Worm (Caenorhabditis elegans) whole organism, mixed stage, embryonic: ENCODE results near the gene Y49E10.29.
A peak's percentile ranks its signal among the peaks of the same experiment; 100 is the strongest.

ENCODE experiments used
- M03D4.4 ChIP-seq: sonication (generic microtip); optimal IDR thresholded peaks from 2 replicates; lab custom pipeline; 2017; ENCODE audit warnings: mild to moderate bottlenecking, missing genetic modification characterization, missing compliant biosample characterization
- bed-3 ChIP-seq: fragments of 200-800 bp; sonication (Bioruptor generic); optimal IDR thresholded peaks from 3 replicates; lab custom pipeline; 2018; ENCODE audit warnings: mild to moderate bottlenecking, missing genetic modification characterization, moderate library complexity, missing compliant biosample characterization
- blmp-1 ChIP-seq: fragments of 150-350 bp; optimal IDR thresholded peaks from 2 replicates; lab custom pipeline; 2014; ENCODE audit warnings: missing biosample characterization, missing genetic modification characterization
- ceh-39 ChIP-seq: fragments of 150-350 bp; optimal IDR thresholded peaks from 2 replicates; lab custom pipeline; 2014; ENCODE audit warnings: missing biosample characterization, missing genetic modification characterization
- ceh-43 ChIP-seq: fragments of 200-800 bp; sonication (Bioruptor generic); optimal IDR thresholded peaks from 2 replicates; lab custom pipeline; 2018; ENCODE audit warnings: mild to moderate bottlenecking, missing genetic modification characterization, moderate library complexity, missing compliant biosample characterization
- ceh-83 ChIP-seq: fragments of 200-800 bp; sonication (Bioruptor generic); optimal IDR thresholded peaks from 2 replicates; lab custom pipeline; 2018; ENCODE audit warnings: mild to moderate bottlenecking, missing genetic modification characterization, missing compliant biosample characterization
- ces-1 ChIP-seq: fragments of 150-350 bp; optimal IDR thresholded peaks from 2 replicates; lab custom pipeline; 2014; ENCODE audit warnings: missing biosample characterization, missing genetic modification reagents, missing genetic modification characterization
- cnd-1 ChIP-seq: fragments of 200-800 bp; sonication (Bioruptor generic); optimal IDR thresholded peaks from 2 replicates; lab custom pipeline; 2018; ENCODE audit warnings: mild to moderate bottlenecking, missing genetic modification characterization, missing compliant biosample characterization
- drap-1 ChIP-seq: fragments of 200-800 bp; sonication (Bioruptor generic); optimal IDR thresholded peaks from 3 replicates; lab custom pipeline; 2018; ENCODE audit warnings: mild to moderate bottlenecking, missing genetic modification characterization, missing compliant biosample characterization
- elt-1 ChIP-seq: sonication (generic microtip); optimal IDR thresholded peaks from 2 replicates; lab custom pipeline; 2017; ENCODE audit warnings: missing genetic modification characterization, mild to moderate bottlenecking, missing compliant biosample characterization, antibody characterized with exemption, moderate library complexity, borderline replicate concordance; ENCODE audit not compliant: insufficient read depth
- elt-3 ChIP-seq: fragments of 150-350 bp; optimal IDR thresholded peaks from 2 replicates; lab custom pipeline; 2014; ENCODE audit warnings: missing biosample characterization, missing genetic modification characterization
- flh-1 ChIP-seq: fragments of 200-800 bp; sonication (Bioruptor generic); optimal IDR thresholded peaks from 2 replicates; lab custom pipeline; 2018; ENCODE audit warnings: mild to moderate bottlenecking, missing genetic modification characterization, moderate library complexity, missing compliant biosample characterization
- ham-2 ChIP-seq: fragments of 200-800 bp; sonication (Bioruptor generic); optimal IDR thresholded peaks from 2 replicates; lab custom pipeline; 2018; ENCODE audit warnings: mild to moderate bottlenecking, missing genetic modification characterization, missing compliant biosample characterization
- hlh-1 ChIP-seq: fragments of 150-350 bp; optimal IDR thresholded peaks from 2 replicates; lab custom pipeline; 2014; ENCODE audit warnings: missing biosample characterization, missing genetic modification reagents, missing genetic modification characterization
- lin-13 ChIP-seq: fragments of 150-350 bp; optimal IDR thresholded peaks from 2 replicates; lab custom pipeline; 2014; ENCODE audit warnings: missing biosample characterization, missing genetic modification characterization
- lin-32 ChIP-seq: fragments of 200-800 bp; sonication (Bioruptor generic); optimal IDR thresholded peaks from 2 replicates; lab custom pipeline; 2018; ENCODE audit warnings: mild to moderate bottlenecking, missing genetic modification characterization, missing compliant biosample characterization
- lsy-2 ChIP-seq: fragments of 150-350 bp; optimal IDR thresholded peaks from 2 replicates; lab custom pipeline; 2014; ENCODE audit warnings: missing biosample characterization, missing genetic modification characterization
- mab-5 ChIP-seq: fragments of 150-350 bp; optimal IDR thresholded peaks from 2 replicates; lab custom pipeline; 2014; ENCODE audit warnings: missing biosample characterization, missing genetic modification characterization
- mls-2 ChIP-seq: sonication (generic microtip); optimal IDR thresholded peaks from 2 replicates; lab custom pipeline; 2016; ENCODE audit warnings: mild to moderate bottlenecking, missing genetic modification characterization, moderate library complexity, missing compliant biosample characterization
- nhr-12 ChIP-seq: fragments of 150-350 bp; optimal IDR thresholded peaks from 2 replicates; lab custom pipeline; 2014; ENCODE audit warnings: missing biosample characterization, missing genetic modification characterization
- nhr-28 ChIP-seq: fragments of 150-350 bp; optimal IDR thresholded peaks from 2 replicates; lab custom pipeline; 2014; ENCODE audit warnings: missing biosample characterization, missing genetic modification characterization
- nhr-76 ChIP-seq: sonication (generic microtip); optimal IDR thresholded peaks from 2 replicates; lab custom pipeline; 2017; ENCODE audit warnings: missing biosample characterization, missing genetic modification characterization
- sem-2 ChIP-seq: fragments of 200-800 bp; sonication (Bioruptor generic); optimal IDR thresholded peaks from 2 replicates; lab custom pipeline; 2018; ENCODE audit warnings: mild to moderate bottlenecking, missing genetic modification characterization, missing compliant biosample characterization
- snpc-4 ChIP-seq: fragments of 150-350 bp; optimal IDR thresholded peaks from 2 replicates; lab custom pipeline; 2014; ENCODE audit warnings: missing biosample characterization, missing genetic modification characterization
- unc-120 ChIP-seq: sonication (generic microtip); optimal IDR thresholded peaks from 2 replicates; lab custom pipeline; 2017; ENCODE audit warnings: missing genetic modification characterization, missing compliant biosample characterization; ENCODE audit not compliant: poor library complexity, severe bottlenecking
- unc-39 ChIP-seq: fragments of 150-350 bp; optimal IDR thresholded peaks from 2 replicates; lab custom pipeline; 2014; ENCODE audit warnings: missing biosample characterization, missing genetic modification characterization
- unc-62 ChIP-seq: fragments of 150-350 bp; optimal IDR thresholded peaks from 2 replicates; lab custom pipeline; 2014; ENCODE audit warnings: missing biosample characterization, missing genetic modification reagents, missing genetic modification characterization
- zip-8 ChIP-seq: fragments of 150-350 bp; optimal IDR thresholded peaks from 2 replicates; lab custom pipeline; 2014; ENCODE audit warnings: missing biosample characterization, missing genetic modification characterization
- ztf-11 ChIP-seq: fragments of 150-350 bp; optimal IDR thresholded peaks from 2 replicates; lab custom pipeline; 2014; ENCODE audit warnings: missing biosample characterization, missing genetic modification characterization

The Y49E10.29 gene

DNA sequence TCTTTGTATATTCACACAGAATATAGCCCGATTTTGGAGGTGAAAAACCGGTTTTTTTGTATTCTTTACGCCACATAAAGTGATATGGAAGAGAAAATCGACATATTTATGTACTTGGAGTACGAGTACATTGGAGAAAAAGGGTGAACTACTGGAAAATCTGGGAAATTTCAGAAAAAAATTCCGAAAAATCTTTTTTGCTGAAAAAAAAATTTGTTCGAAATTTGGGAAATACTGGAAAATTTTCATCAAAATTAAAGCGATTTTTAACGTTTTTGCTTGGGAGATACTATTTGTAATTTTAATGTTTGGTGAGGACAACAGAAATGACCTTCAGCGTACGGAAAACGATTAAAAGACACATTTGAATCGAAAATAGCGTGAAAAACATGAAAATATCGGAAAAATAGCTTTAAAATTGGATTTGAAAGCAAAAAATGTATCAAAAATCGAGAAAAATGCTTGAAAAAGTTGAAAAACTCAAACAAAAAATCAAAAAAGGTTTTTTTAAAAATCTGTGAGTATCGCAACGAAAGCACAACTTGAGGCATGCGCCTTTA lies 43.0 kb upstream of the Y49E10.29 start:
- TF ChIP-seq mls-2 (no peak), ceh-43 (GFP tag; lab: Kevin White, UChicago) (no peak)

DNA sequence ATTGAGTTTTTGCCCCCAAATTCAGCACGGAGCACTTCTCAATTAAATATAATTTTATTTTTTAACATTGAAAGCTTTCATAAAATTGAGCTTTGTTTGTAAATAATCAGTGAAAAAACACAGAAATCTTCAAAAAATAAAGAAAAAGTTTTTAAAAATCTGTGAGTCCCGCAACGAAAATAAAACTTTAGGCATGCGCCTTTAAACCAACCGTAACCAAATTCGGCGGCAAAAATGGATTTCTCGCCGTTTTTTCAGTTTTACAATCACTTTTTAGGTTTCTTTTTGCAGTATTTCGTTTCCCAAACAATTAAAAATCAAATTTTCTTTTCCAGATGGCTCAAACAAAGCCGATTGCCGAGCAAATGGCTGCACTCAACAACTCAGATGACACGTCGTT lies 42.4 kb upstream of the Y49E10.29 start, which contains the start of gene pie-1:
Gene pie-1, plus strand, starts transcription at position 336 of the 400 bp plus-strand sequence.
- TF ChIP-seq ceh-39 (tag; lab: Kevin White, UChicago) (no peak), cnd-1 (tag; lab: Kevin White, UChicago) (no peak), elt-1 (tag; lab: Kevin White, UChicago) (peak; percentile 36), lin-13 (tag; lab: Kevin White, UChicago) (no peak)

DNA sequence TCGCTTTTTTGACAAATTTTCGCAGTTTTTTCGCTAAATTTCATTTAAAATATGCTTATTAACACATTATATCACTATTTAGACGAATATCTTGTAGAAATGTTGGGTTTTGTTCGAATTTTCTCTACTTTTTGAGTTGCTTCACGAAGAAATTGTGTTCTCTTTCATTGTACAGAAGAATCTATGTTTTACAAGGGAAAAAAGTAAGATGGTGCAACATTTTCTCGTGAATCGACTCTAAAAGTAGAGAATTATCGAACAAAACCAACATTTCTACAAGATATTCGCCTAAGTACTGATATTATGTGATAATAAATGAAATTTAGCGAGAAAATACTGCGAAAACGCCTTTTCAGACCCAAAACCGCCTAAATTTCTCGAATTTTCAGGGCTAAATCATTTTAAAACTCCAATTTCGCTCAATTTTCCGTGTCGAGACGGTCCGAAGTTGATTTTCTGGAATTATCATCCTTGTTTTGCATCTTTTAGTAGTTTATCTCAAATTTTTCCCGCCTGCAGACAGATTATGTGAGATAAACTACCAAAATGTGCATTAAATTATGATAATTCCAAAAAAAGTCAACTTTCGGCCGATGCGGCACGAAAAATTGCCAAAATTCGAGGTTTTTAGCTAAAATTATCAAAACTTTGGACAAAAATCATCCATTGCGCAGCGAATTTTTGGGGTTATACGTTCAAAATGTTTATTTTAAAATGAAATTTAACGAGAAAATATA lies 41.3 kb upstream of the Y49E10.29 start:
- no peak for TF ChIP-seq elt-1 (tag; lab: Kevin White, UChicago)
- TF ChIP-seq bed-3 (GFP tag; lab: Kevin White, UChicago) = no peak
- TF ChIP-seq mls-2 = no peak
- no peak for TF ChIP-seq nhr-28 (tag; lab: Kevin White, UChicago)
- TF ChIP-seq ceh-83 (GFP tag; lab: Kevin White, UChicago) = no peak
- no peak for TF ChIP-seq M03D4.4 (tag; lab: Kevin White, UChicago)
- TF ChIP-seq sem-2 (GFP tag; lab: Kevin White, UChicago) = no peak
- no peak for TF ChIP-seq ceh-39 (tag; lab: Kevin White, UChicago)
- no peak for TF ChIP-seq nhr-12 (tag; lab: Kevin White, UChicago)
- TF ChIP-seq unc-62 (GFP tag; lab: Kevin White, UChicago) = no peak
- no peak for TF ChIP-seq ces-1 (GFP tag; lab: Kevin White, UChicago)
- TF ChIP-seq cnd-1 (tag; lab: Kevin White, UChicago) = no peak
- no peak for TF ChIP-seq mab-5 (tag; lab: Kevin White, UChicago)
- TF ChIP-seq zip-8 (tag; lab: Kevin White, UChicago) = no peak
- no peak for TF ChIP-seq ham-2 (GFP tag; lab: Kevin White, UChicago)

DNA sequence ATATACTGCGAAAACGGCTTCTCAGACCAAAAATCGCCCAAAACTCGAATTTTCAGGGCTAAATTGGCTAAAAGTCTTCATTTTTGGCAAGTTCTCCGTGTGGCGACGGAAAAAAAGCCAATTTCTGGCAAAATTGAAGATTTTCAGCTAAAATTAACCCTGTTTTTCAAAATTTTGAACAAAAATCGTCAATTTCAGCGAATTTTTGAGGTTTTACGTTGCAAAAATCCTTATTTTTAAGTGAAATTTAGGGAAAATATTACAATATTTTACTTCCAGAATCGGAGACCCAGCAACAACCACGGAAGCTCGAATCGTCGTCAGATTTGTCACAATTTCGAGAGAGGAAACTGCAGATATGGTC lies 40.7 kb upstream of the Y49E10.29 start:
- TF ChIP-seq nhr-12 (tag; lab: Kevin White, UChicago) = no peak
- TF ChIP-seq ceh-43 (GFP tag; lab: Kevin White, UChicago) = no peak
- no peak for TF ChIP-seq ceh-39 (tag; lab: Kevin White, UChicago)
- no peak for TF ChIP-seq ceh-83 (GFP tag; lab: Kevin White, UChicago)
- no peak for TF ChIP-seq lsy-2 (tag; lab: Kevin White, UChicago)
- no peak for TF ChIP-seq hlh-1 (tag; lab: Kevin White, UChicago)
- TF ChIP-seq elt-3 (tag; lab: Kevin White, UChicago) = no peak
- TF ChIP-seq unc-62 (GFP tag; lab: Kevin White, UChicago) = no peak
- TF ChIP-seq lin-13 (tag; lab: Kevin White, UChicago) = no peak
- TF ChIP-seq unc-120 (tag; lab: Kevin White, UChicago) = no peak
- no peak for TF ChIP-seq flh-1
- no peak for TF ChIP-seq nhr-76
- TF ChIP-seq snpc-4 (tag; lab: Kevin White, UChicago) = no peak
- no peak for TF ChIP-seq cnd-1 (tag; lab: Kevin White, UChicago)
- TF ChIP-seq blmp-1 (tag; lab: Kevin White, UChicago) = no peak
- no peak for TF ChIP-seq sem-2 (GFP tag; lab: Kevin White, UChicago)
- no peak for TF ChIP-seq bed-3 (GFP tag; lab: Kevin White, UChicago)
- TF ChIP-seq mab-5 (tag; lab: Kevin White, UChicago) = no peak
- TF ChIP-seq lin-32 (GFP tag; lab: Kevin White, UChicago) = no peak
- TF ChIP-seq ztf-11 (tag; lab: Kevin White, UChicago) = no peak

DNA sequence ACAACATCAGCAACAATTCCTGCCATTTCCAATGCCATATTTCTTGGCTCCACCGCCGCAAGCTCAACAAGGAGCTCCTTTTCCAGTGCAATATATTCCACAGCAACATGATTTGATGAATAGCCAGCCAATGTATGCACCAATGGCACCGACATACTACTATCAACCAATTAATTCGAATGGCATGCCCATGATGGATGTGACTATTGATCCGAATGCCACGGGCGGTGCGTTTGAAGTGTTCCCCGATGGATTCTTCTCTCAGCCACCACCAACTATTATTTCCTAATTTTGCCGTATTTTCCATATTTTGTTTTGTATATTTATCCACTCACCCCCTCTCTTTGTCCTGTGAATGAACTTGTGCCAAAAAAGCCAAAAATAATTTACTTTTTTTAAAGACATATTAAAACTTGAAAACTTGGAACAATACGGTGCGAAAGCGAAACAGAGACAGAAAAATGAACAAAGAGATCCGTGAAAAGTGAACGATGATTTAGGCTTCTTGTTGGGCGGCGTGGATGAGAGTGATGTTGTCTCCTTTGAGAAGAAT lies 40.1 kb upstream of the Y49E10.29 start:
- TF ChIP-seq ham-2 (GFP tag; lab: Kevin White, UChicago) (no peak), unc-39 (no peak), mls-2 (no peak), bed-3 (GFP tag; lab: Kevin White, UChicago) (no peak), blmp-1 (tag; lab: Kevin White, UChicago) (no peak), ceh-39 (tag; lab: Kevin White, UChicago) (no peak), mab-5 (tag; lab: Kevin White, UChicago) (no peak), elt-1 (tag; lab: Kevin White, UChicago) (no peak), lin-32 (GFP tag; lab: Kevin White, UChicago) (no peak), flh-1 (no peak), hlh-1 (tag; lab: Kevin White, UChicago) (no peak), unc-62 (GFP tag; lab: Kevin White, UChicago) (no peak), zip-8 (tag; lab: Kevin White, UChicago) (no peak), unc-120 (tag; lab: Kevin White, UChicago) (no peak), nhr-12 (tag; lab: Kevin White, UChicago) (no peak), cnd-1 (tag; lab: Kevin White, UChicago) (no peak), lin-13 (tag; lab: Kevin White, UChicago) (no peak), sem-2 (GFP tag; lab: Kevin White, UChicago) (no peak), drap-1 (GFP tag; lab: Kevin White, UChicago) (no peak), ces-1 (GFP tag; lab: Kevin White, UChicago) (no peak)
